Worm (Caenorhabditis elegans) whole organism, young adult: ENCODE data around the gene T28D6.6.
A peak's percentile ranks its signal among the peaks of the same experiment; 100 is the strongest.

ENCODE experiments used
- C17E4.6 ChIP-seq: fragments of 200-800 bp; sonication (Bioruptor generic); IDR thresholded peaks from 2 replicates; pipeline ENCODE4 v1.3.6; 2022; ENCODE audit warnings: missing genetic modification reagents, missing genetic modification characterization, missing compliant biosample characterization
- F49E8.2 ChIP-seq: sonication (generic microtip); optimal IDR thresholded peaks from 3 replicates; lab custom pipeline; 2017; ENCODE audit warnings: missing genetic modification characterization, mild to moderate bottlenecking, missing compliant biosample characterization, antibody characterized with exemption, moderate library complexity; ENCODE audit not compliant: insufficient read depth
- F55B11.4 ChIP-seq: sonication (generic microtip); optimal IDR thresholded peaks from 2 replicates; lab custom pipeline; 2016; ENCODE audit warnings: missing compliant biosample characterization, missing genetic modification characterization, borderline replicate concordance; ENCODE audit not compliant: insufficient read depth
- T26A5.8 ChIP-seq: sonication (generic microtip); optimal IDR thresholded peaks from 2 replicates; lab custom pipeline; 2016; ENCODE audit warnings: missing genetic modification characterization, missing compliant biosample characterization
- Y53F4B.3 ChIP-seq: fragments of 200-800 bp; sonication (Bioruptor generic); IDR thresholded peaks from 2 replicates; pipeline ENCODE4 v1.3.6; 2022; ENCODE audit warnings: missing genetic modification reagents, missing genetic modification characterization, missing compliant biosample characterization
- Y53G8AR.9 ChIP-seq: fragments of 200-800 bp; sonication (Bioruptor generic); conservative IDR thresholded peaks from 2 replicates; pipeline ENCODE4 v1.3.6; 2022; ENCODE audit warnings: missing genetic modification reagents, missing genetic modification characterization, missing compliant biosample characterization
- Y67H2A.10 ChIP-seq: fragments of 200-800 bp; sonication (Bioruptor generic); conservative IDR thresholded peaks from 2 replicates; pipeline ENCODE4 v1.3.6; 2022; ENCODE audit warnings: missing genetic modification reagents, missing genetic modification characterization, missing compliant biosample characterization
- Y79H2A.3 ChIP-seq: fragments of 200-800 bp; sonication (Bioruptor generic); conservative IDR thresholded peaks from 2 replicates; pipeline ENCODE4 v1.3.6; 2022; ENCODE audit warnings: missing genetic modification reagents, missing genetic modification characterization, missing compliant biosample characterization
- ama-1 ChIP-seq, 3 experiments: fragments of 150-350 bp in 1 of 3; sonication (generic microtip) in 2 of 3; optimal IDR thresholded peaks; 2 replicates each; lab custom pipeline; 2014 to 2018; ENCODE audit warnings: missing biosample characterization in 2 of 3, missing genetic modification characterization in 2 of 3, missing genetic modification reagents in 2 of 3
- aptf-3 ChIP-seq: fragments of 200-800 bp; sonication (Bioruptor generic); IDR thresholded peaks from 2 replicates; pipeline ENCODE4 v1.3.6; 2022; ENCODE audit warnings: missing genetic modification characterization, missing compliant biosample characterization
- athp-1 ChIP-seq: sonication (generic microtip); optimal IDR thresholded peaks from 2 replicates; lab custom pipeline; 2017; ENCODE audit warnings: mild to moderate bottlenecking, missing genetic modification characterization, missing compliant biosample characterization
- cebp-1 ChIP-seq, 2 experiments: fragments of 200-800 bp in 1 of 2; sonication (Bioruptor generic) in 1 of 2; sonication (generic microtip) in 1 of 2; IDR thresholded peaks in 1 of 2; optimal IDR thresholded peaks in 1 of 2; 2 replicates each; pipeline versions ENCODE4 v1.3.6 to Lab custom; 2017 to 2022; ENCODE audit warnings: missing compliant biosample characterization in 2 of 2, missing genetic modification characterization in 2 of 2, mild to moderate bottlenecking in 1 of 2, missing genetic modification reagents in 1 of 2, moderate library complexity in 1 of 2
- ceh-100 ChIP-seq: fragments of 200-800 bp; sonication (Bioruptor generic); IDR thresholded peaks from 2 replicates; pipeline ENCODE4 v1.3.6; 2022; ENCODE audit warnings: missing genetic modification reagents, missing genetic modification characterization, missing compliant biosample characterization
- ceh-27 ChIP-seq: fragments of 200-800 bp; sonication (Bioruptor generic); optimal IDR thresholded peaks from 2 replicates; lab custom pipeline; 2018; ENCODE audit warnings: mild to moderate bottlenecking, missing genetic modification characterization, moderate library complexity, missing compliant biosample characterization
- ceh-40 ChIP-seq: fragments of 200-800 bp; sonication (Bioruptor generic); IDR thresholded peaks from 2 replicates; pipeline ENCODE4 v1.3.6; 2022; ENCODE audit warnings: missing genetic modification characterization, missing compliant biosample characterization
- ceh-58 ChIP-seq: fragments of 200-800 bp; sonication (Bioruptor generic); IDR thresholded peaks from 2 replicates; pipeline ENCODE4 v1.3.6; 2022; ENCODE audit warnings: missing genetic modification characterization, missing compliant biosample characterization
- ceh-91 ChIP-seq: fragments of 200-800 bp; sonication (Bioruptor generic); IDR thresholded peaks from 2 replicates; pipeline ENCODE4 v1.3.6; 2022; ENCODE audit warnings: missing genetic modification reagents, missing genetic modification characterization, missing compliant biosample characterization
- efl-1 ChIP-seq: fragments of 150-350 bp; optimal IDR thresholded peaks from 2 replicates; lab custom pipeline; 2014; ENCODE audit warnings: missing biosample characterization, missing genetic modification reagents, missing genetic modification characterization
- egl-18 ChIP-seq: fragments of 200-800 bp; sonication (Bioruptor generic); IDR thresholded peaks from 2 replicates; pipeline ENCODE4 v1.3.6; 2022; ENCODE audit warnings: missing genetic modification reagents, missing genetic modification characterization, missing compliant biosample characterization
- egrh-3 ChIP-seq: fragments of 200-800 bp; sonication (Bioruptor generic); IDR thresholded peaks from 2 replicates; pipeline ENCODE4 v1.3.6; 2022; ENCODE audit warnings: missing genetic modification reagents, missing genetic modification characterization, missing compliant biosample characterization
- ekl-4 ChIP-seq: fragments of 200-800 bp; sonication (Bioruptor generic); IDR thresholded peaks from 2 replicates; pipeline ENCODE4 v1.3.6; 2022; ENCODE audit warnings: missing genetic modification reagents, missing genetic modification characterization, missing compliant biosample characterization
- gei-17 ChIP-seq: fragments of 200-800 bp; sonication (Bioruptor generic); optimal IDR thresholded peaks from 2 replicates; lab custom pipeline; 2018; ENCODE audit warnings: mild to moderate bottlenecking, missing genetic modification characterization, missing compliant biosample characterization
- him-1 ChIP-seq: sonication (generic microtip); optimal IDR thresholded peaks from 2 replicates; lab custom pipeline; 2016; ENCODE audit warnings: missing genotype, missing genetic modification reagents, missing genetic modification characterization, missing compliant biosample characterization
- hlh-12 ChIP-seq: sonication (generic microtip); optimal IDR thresholded peaks from 2 replicates; lab custom pipeline; 2016; ENCODE audit warnings: missing genetic modification characterization, missing compliant biosample characterization
- hmg-20 ChIP-seq: fragments of 200-800 bp; sonication (Bioruptor generic); IDR thresholded peaks from 2 replicates; pipeline ENCODE4 v1.3.6; 2022; ENCODE audit warnings: missing genetic modification reagents, missing genetic modification characterization, missing compliant biosample characterization
- lag-1 ChIP-seq: fragments of 200-800 bp; sonication (Bioruptor generic); IDR thresholded peaks from 2 replicates; pipeline ENCODE4 v1.3.6; 2022; ENCODE audit warnings: missing genetic modification reagents, missing genetic modification characterization, missing compliant biosample characterization
- lin-26 ChIP-seq: fragments of 200-800 bp; sonication (Bioruptor generic); IDR thresholded peaks from 2 replicates; pipeline ENCODE4 v1.3.6; 2022; ENCODE audit warnings: missing genetic modification reagents, missing genetic modification characterization, missing compliant biosample characterization
- madf-3 ChIP-seq: fragments of 200-800 bp; sonication (Bioruptor generic); IDR thresholded peaks from 2 replicates; pipeline ENCODE4 v1.3.6; 2022; ENCODE audit warnings: missing genetic modification reagents, missing genetic modification characterization, missing compliant biosample characterization
- madf-8 ChIP-seq: fragments of 200-800 bp; sonication (Bioruptor generic); conservative IDR thresholded peaks from 2 replicates; pipeline ENCODE4 v1.3.6; 2022; ENCODE audit warnings: missing genetic modification reagents, missing genetic modification characterization, missing compliant biosample characterization
- mcd-1 ChIP-seq: fragments of 200-800 bp; sonication (Bioruptor generic); IDR thresholded peaks from 2 replicates; pipeline ENCODE4 v1.3.6; 2022; ENCODE audit warnings: missing genetic modification reagents, missing genetic modification characterization, missing compliant biosample characterization
- mes-4 ChIP-seq: sonication (generic microtip); optimal IDR thresholded peaks from 2 replicates; lab custom pipeline; 2016; ENCODE audit warnings: missing genotype, missing genetic modification characterization, missing compliant biosample characterization
- mxl-1 ChIP-seq: sonication (generic microtip); optimal IDR thresholded peaks from 2 replicates; lab custom pipeline; 2016; ENCODE audit warnings: missing genetic modification characterization, missing compliant biosample characterization
- nhr-120 ChIP-seq: fragments of 200-800 bp; sonication (Bioruptor generic); IDR thresholded peaks from 2 replicates; pipeline ENCODE4 v1.3.6; 2022; ENCODE audit warnings: missing genetic modification characterization, missing compliant biosample characterization
- nhr-80 ChIP-seq: sonication (generic microtip); optimal IDR thresholded peaks from 2 replicates; lab custom pipeline; 2016; ENCODE audit warnings: missing genetic modification characterization, missing compliant biosample characterization
- pha-4 ChIP-seq: fragments of 150-350 bp; sonication (generic microtip); optimal IDR thresholded peaks from 2 replicates; lab custom pipeline; 2014; ENCODE audit warnings: missing biosample characterization, missing genetic modification reagents, missing genetic modification characterization
- rcor-1 ChIP-seq: fragments of 200-800 bp; sonication (Bioruptor generic); IDR thresholded peaks from 2 replicates; pipeline ENCODE4 v1.3.6; 2022; ENCODE audit warnings: missing genetic modification reagents, missing genetic modification characterization, missing compliant biosample characterization
- rpc-1 ChIP-seq, 2 experiments: fragments of 150-350 bp in 1 of 2; sonication (generic microtip) in 1 of 2; optimal IDR thresholded peaks; 2 replicates each; lab custom pipeline; 2014 to 2018; ENCODE audit warnings: missing biosample characterization in 1 of 2, missing genetic modification characterization in 1 of 2, missing genetic modification reagents in 1 of 2, missing genotype in 1 of 2
- sea-2 ChIP-seq: fragments of 200-800 bp; sonication (Bioruptor generic); IDR thresholded peaks from 2 replicates; pipeline ENCODE4 v1.3.6; 2022; ENCODE audit warnings: missing genetic modification characterization, missing compliant biosample characterization
- snpc-3.4 ChIP-seq: sonication (generic microtip); optimal IDR thresholded peaks from 2 replicates; lab custom pipeline; 2017; ENCODE audit warnings: missing genetic modification characterization, mild to moderate bottlenecking, missing compliant biosample characterization, antibody characterized with exemption, moderate library complexity, missing genotype, missing genetic modification reagents
- snpc-4 ChIP-seq, 5 experiments: fragments of 150-350 bp in 1 of 5; sonication (generic microtip) in 4 of 5; optimal IDR thresholded peaks; 2 replicates each; lab custom pipeline; 2014 to 2018; ENCODE audit warnings: missing genetic modification characterization in 5 of 5, missing biosample characterization in 3 of 5, antibody characterized with exemption in 2 of 5, mild to moderate bottlenecking in 2 of 5, missing compliant biosample characterization in 2 of 5, missing genotype in 2 of 5, moderate library complexity in 2 of 5, missing genetic modification reagents in 1 of 5
- somi-1 ChIP-seq: fragments of 200-800 bp; sonication (Bioruptor generic); optimal IDR thresholded peaks from 2 replicates; lab custom pipeline; 2018; ENCODE audit warnings: mild to moderate bottlenecking, missing genetic modification characterization, missing compliant biosample characterization
- unc-62 ChIP-seq: fragments of 150-350 bp; optimal IDR thresholded peaks from 2 replicates; lab custom pipeline; 2014; ENCODE audit warnings: missing biosample characterization, missing genetic modification reagents, missing genetic modification characterization
- ztf-22 ChIP-seq: fragments of 200-800 bp; sonication (Bioruptor generic); optimal IDR thresholded peaks from 2 replicates; lab custom pipeline; 2018; ENCODE audit warnings: mild to moderate bottlenecking, missing genetic modification characterization, moderate library complexity, missing compliant biosample characterization
- ztf-26 ChIP-seq: sonication (generic microtip); optimal IDR thresholded peaks from 2 replicates; lab custom pipeline; 2017; ENCODE audit warnings: missing genetic modification characterization, missing compliant biosample characterization
- ztf-6 ChIP-seq: fragments of 200-800 bp; sonication (Bioruptor generic); IDR thresholded peaks from 2 replicates; pipeline ENCODE4 v1.3.6; 2022; ENCODE audit warnings: missing genetic modification reagents, missing genetic modification characterization, missing compliant biosample characterization

Gene T28D6.6

ce11 chrIII:11324093-11324492, 18.8 kb downstream of the T28D6.6 start:
- TF ChIP-seq egrh-3 (GFP tag; lab: Robert Waterston, UW) (peak; percentile 40; the same call in 1 of the 2 replicates), Y53G8AR.9 (no peak)

ce11 chrIII:11318131-11318530, 24.8 kb downstream of the T28D6.6 start, which contains the start of gene teg-1:
Gene teg-1, minus strand, starts transcription at chrIII:11318231.
- TF ChIP-seq rcor-1 (no peak), nhr-80 (no peak), mxl-1 (tag; lab: Kevin White, UChicago) (no peak), Y53F4B.3 (GFP tag; lab: Robert Waterston, UW) (no peak), ama-1 (optimal IDR thresholded peaks at IDR 0.05; lab: Kevin White, UChicago) (no peak), ama-1 (GFP tag; optimal IDR thresholded peaks at IDR 0.05; lab: Kevin White, UChicago) (no peak), F49E8.2 (tag; lab: Kevin White, UChicago) (no peak), egl-18 (GFP tag; lab: Robert Waterston, UW) (no peak), aptf-3 (GFP tag; lab: Robert Waterston, UW) (no peak), ceh-40 (no peak), madf-3 (GFP tag; lab: Robert Waterston, UW) (no peak), nhr-120 (GFP tag; lab: Robert Waterston, UW) (no peak), Y79H2A.3 (GFP tag; lab: Robert Waterston, UW) (no peak), madf-8 (GFP tag; lab: Robert Waterston, UW) (no peak), pha-4 (no peak), gei-17 (GFP tag; lab: Kevin White, UChicago) (no peak), ztf-22 (GFP tag; lab: Kevin White, UChicago) (no peak), ekl-4 (GFP tag; lab: Robert Waterston, UW) (no peak), efl-1 (GFP tag; lab: Kevin White, UChicago) (no peak)
- TF ChIP-seq, all 124 proteins: peak for 0

- TF ChIP-seq hmg-20 (GFP tag; lab: Robert Waterston, UW) (no peak), sea-2 (GFP tag; lab: Robert Waterston, UW) (no peak), somi-1 (GFP tag; lab: Kevin White, UChicago) (no peak), ztf-26 (tag; lab: Kevin White, UChicago) (peak; percentile 29), snpc-4 (GFP tag; optimal IDR thresholded peaks at IDR 0.05; lab: Kevin White, UChicago) (no peak), snpc-4 (tag; optimal IDR thresholded peaks at IDR 0.05; lab: Kevin White, UChicago) (peak in 2 of 4 experiments; percentile 14 to 46), ceh-100 (GFP tag; lab: Robert Waterston, UW) (peak; percentile 96), snpc-3.4 (tag; lab: Kevin White, UChicago) (peak; percentile 41), mcd-1 (peak; percentile 51), ceh-27 (GFP tag; lab: Kevin White, UChicago) (peak; percentile 33), mes-4 (no peak), C17E4.6 (GFP tag; lab: Robert Waterston, UW) (peak; percentile 8; the same call in 1 of the 2 replicates), cebp-1 (GFP tag; IDR thresholded peaks at IDR 0.05; lab: Robert Waterston, UW) (no peak), cebp-1 (tag; optimal IDR thresholded peaks at IDR 0.05; lab: Kevin White, UChicago) (peak; percentile 67), ceh-58 (GFP tag; lab: Robert Waterston, UW) (no peak), athp-1 (tag; lab: Kevin White, UChicago) (peak; percentile 68), rpc-1 (optimal IDR thresholded peaks at IDR 0.05; lab: Kevin White, UChicago) (no peak), rpc-1 (tag; optimal IDR thresholded peaks at IDR 0.05; lab: Kevin White, UChicago) (no peak), Y53G8AR.9 (no peak), ceh-91 (GFP tag; lab: Robert Waterston, UW) (peak; percentile 39; the same call in 1 of the 2 replicates), ztf-6 (no peak), him-1 (tag; lab: Kevin White, UChicago) (peak; percentile 39), unc-62 (GFP tag; lab: Kevin White, UChicago) (no peak), hlh-12 (no peak), lag-1 (GFP tag; lab: Robert Waterston, UW) (no peak), T26A5.8 (tag; lab: Kevin White, UChicago) (no peak), lin-26 (GFP tag; lab: Robert Waterston, UW) (no peak), nhr-80 (peak; percentile 14), F55B11.4 (tag; lab: Kevin White, UChicago) (no peak), Y67H2A.10 (GFP tag; lab: Robert Waterston, UW) (0 out of 2 replicates have a peak, but pooled peaks have one; percentile 18)
These were observed 25.7 kb downstream of the T28D6.6 start, which contains the start of gene mcm-10 for ce11 chrIII:11317164-11317620. Gene mcm-10, plus strand, starts transcription at chrIII:11317570.
